Worm (Caenorhabditis elegans) whole organism, L4 larva: Measurements from ENCODE around the gene D2062.5.

Source experiments
- fkh-10 ChIP-seq: fragments of 150-350 bp; optimal IDR thresholded peaks from 2 replicates; lab custom pipeline; 2014; ENCODE audit warnings: missing biosample characterization, missing genetic modification reagents, missing genetic modification characterization
- mep-1 ChIP-seq: fragments of 150-350 bp; sonication (generic microtip); optimal IDR thresholded peaks from 3 replicates; lab custom pipeline; 2014; ENCODE audit warnings: missing biosample characterization, missing genetic modification characterization
- nhr-25 ChIP-seq: sonication (generic microtip); optimal IDR thresholded peaks from 2 replicates; lab custom pipeline; 2017; ENCODE audit warnings: missing genetic modification characterization, mild to moderate bottlenecking, missing compliant biosample characterization, antibody characterized with exemption, moderate library complexity, borderline replicate concordance; ENCODE audit not compliant: insufficient read depth
- nhr-76 ChIP-seq: fragments of 150-350 bp; optimal IDR thresholded peaks from 2 replicates; lab custom pipeline; 2014; ENCODE audit warnings: missing biosample characterization, missing genetic modification characterization
- nhr-77 ChIP-seq: fragments of 150-350 bp; optimal IDR thresholded peaks from 2 replicates; lab custom pipeline; 2014; ENCODE audit warnings: missing biosample characterization, missing genetic modification characterization

DNA sequence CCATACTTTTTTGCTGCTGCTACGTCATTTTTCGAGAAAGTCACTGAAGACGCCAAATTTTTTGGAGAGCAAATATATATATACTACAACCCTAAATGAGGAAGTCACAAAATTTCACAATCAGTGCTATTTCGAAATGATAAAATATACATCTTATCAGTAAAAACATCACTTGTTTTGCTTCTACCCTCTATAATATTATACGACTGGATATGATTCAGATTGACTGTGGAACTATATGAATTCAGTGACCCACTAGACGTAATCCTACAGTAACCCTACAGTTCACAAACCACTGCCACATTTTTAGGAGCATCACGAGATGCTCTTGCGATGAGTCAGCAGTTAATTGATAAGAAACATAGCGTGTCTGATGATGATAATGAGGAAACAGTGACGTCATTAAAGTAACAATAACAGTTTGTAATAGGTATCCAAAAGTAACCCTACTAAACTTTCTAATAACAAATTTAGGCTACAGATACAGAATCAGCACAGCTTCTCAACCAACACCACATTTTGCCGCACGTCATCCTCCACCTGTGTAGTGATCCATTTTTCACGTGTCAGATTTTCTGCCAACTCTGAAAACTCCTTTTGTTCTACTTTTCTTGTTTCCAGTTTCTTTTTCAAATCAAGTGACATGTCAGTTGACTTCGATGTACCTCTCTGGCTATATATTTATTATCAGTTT lies 35.6 kb upstream of the D2062.5 start, which contains the start of the genes F33H12.7 and sri-39:
- TF ChIP-seq nhr-25 (no peak), nhr-76 (tag; lab: Kevin White, UChicago) (no peak), mep-1 (no peak), fkh-10 (GFP tag; lab: Kevin White, UChicago) (no peak), nhr-77 (tag; lab: Kevin White, UChicago) (peak; percentile 38)
